Worm (Caenorhabditis elegans): ENCODE results near the gene C30F2.2.

DNA sequence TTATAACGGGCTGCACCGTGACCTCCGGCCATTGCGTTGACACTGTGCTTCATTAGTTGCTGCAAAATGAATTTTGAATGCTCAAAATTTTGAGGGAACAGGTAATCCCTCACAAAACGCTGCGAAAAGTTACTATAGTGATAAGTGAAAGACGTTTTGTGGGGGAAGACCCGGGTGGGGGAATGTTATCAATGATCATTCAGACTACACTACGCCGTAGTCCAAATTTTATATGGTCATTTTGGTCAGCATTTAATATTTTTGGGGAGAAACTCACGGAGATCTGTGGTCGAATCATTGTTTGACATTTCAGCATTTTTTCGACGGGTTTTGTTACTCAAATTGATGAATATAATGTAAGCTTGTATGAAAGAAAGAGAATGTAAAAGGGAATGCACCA lies 45.8 kb downstream of the C30F2.2 start:
- TF ChIP-seq med-1 (GFP tag; optimal IDR thresholded peaks at IDR 0.05; ENCODE audit: insufficient read depth) (no peak), klf-2 (GFP tag; conservative IDR thresholded peaks at IDR 0.05) (no peak), flt-1 (GFP tag; IDR thresholded peaks at IDR 0.05) (no peak), cog-1 (tag; optimal IDR thresholded peaks at IDR 0.05) (no peak)
